Fruit fly (Drosophila melanogaster): ENCODE results near the gene Sfp26Ac.

Gene Sfp26Ac

dm6 chr2L:5884674-5885073, at the start of gene Sfp26Ac, which contains the start of gene CG43185:
Gene Sfp26Ac (minus strand): TSS chr2L:5884774.
Gene CG43185 (plus strand): TSS chr2L:5884888.
- TF ChIP-seq CG8478 (optimal IDR thresholded peaks at IDR 0.05) (no peak), CTCF (optimal IDR thresholded peaks at IDR 0.05) (no peak)

DNA sequence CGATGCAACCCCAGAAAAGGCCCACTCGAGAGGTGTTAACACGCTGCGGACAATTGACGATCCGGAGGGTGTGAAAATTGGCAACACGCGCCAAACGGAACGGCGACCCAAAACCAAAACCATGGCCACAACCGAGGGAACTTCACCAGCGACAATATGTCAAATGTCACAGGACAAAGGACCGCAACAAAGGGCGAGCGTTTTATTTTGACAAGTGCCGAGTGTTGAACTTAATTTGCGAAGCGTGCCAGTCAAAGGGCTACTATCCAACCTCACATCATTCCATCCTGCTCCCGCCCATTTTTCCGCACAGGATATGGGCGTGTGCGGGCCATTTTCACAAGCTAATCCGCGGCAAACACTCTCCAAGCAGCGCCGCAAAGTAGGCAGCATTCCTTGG, 42.8 kb upstream of the Sfp26Ac start:
- TF ChIP-seq CTCF (optimal IDR thresholded peaks at IDR 0.05) (no peak), CG8478 (optimal IDR thresholded peaks at IDR 0.05) (no peak)

DNA sequence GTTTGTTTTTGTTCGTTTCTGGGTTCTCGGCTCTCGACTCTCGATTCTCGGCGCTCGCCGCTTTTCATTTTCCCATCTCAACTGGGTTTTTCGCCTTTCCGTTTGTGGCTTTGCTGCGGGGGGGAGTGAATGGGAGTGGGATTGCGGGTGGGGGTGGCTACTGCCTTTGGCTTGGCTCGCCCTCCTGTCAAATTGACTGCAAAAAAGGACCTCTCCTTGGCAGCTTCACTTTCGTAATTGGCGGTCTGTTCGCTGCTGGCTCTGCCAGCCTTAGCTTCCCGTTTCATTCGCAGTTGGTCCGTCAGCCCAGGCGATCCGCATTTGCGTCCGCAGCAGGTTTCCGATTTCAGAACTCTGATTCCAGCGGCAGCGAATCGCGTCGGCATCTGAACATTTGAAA, 41.1 kb upstream of the Sfp26Ac start, which contains the start of gene dsf:
Gene dsf (plus strand): TSS at position 301 of the 400 bp plus-strand sequence.
- TF ChIP-seq CG8478 (optimal IDR thresholded peaks at IDR 0.05) (no peak), CTCF (optimal IDR thresholded peaks at IDR 0.05) (no peak)

DNA sequence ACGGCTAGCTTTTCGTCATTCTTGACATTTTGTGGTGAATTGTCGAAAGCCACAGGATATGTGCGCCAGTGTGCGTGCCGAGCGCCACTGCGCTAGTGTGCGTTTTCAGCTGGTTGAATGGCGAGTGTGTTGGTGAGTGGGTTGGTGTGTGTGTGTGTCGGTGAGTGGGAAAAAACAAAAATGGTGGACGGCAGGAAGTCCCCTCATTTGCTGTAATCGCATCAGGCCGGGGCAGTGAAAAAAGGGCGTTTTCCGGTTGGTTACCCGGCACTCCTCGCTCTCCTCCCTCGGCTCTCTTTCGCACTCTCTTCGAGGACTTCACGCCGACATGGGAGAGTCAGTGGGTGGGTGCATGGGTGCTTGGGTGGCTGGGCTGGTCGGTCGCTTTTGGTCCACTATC, 40.6 kb upstream of the Sfp26Ac start:
- no peak for TF ChIP-seq CG8478 (optimal IDR thresholded peaks at IDR 0.05)
- TF ChIP-seq CTCF (optimal IDR thresholded peaks at IDR 0.05), result no peak

- TF ChIP-seq CTCF (optimal IDR thresholded peaks at IDR 0.05), result no peak
- no peak for TF ChIP-seq CG8478 (optimal IDR thresholded peaks at IDR 0.05)
These were observed 39.1 kb upstream of the Sfp26Ac start, which contains the start of gene CG9016 for dm6 chr2L:5923603-5924138. Gene CG9016 (minus strand): TSS chr2L:5923653.

- TF ChIP-seq CTCF (optimal IDR thresholded peaks at IDR 0.05), result no peak
- no peak for TF ChIP-seq CG8478 (optimal IDR thresholded peaks at IDR 0.05)
These were observed 25.6 kb upstream of the Sfp26Ac start, which contains the start of gene CG14000 for dm6 chr2L:5910189-5910588. Gene CG14000 (minus strand): TSS chr2L:5910289.

dm6 chr2L:5906893-5907850, 22.6 kb upstream of the Sfp26Ac start, which contains the start of gene bchs:
Gene bchs (plus strand): TSS chr2L:5907169.
- TF ChIP-seq CG8478 (optimal IDR thresholded peaks at IDR 0.05), result no peak
- no peak for TF ChIP-seq CTCF (optimal IDR thresholded peaks at IDR 0.05)

DNA sequence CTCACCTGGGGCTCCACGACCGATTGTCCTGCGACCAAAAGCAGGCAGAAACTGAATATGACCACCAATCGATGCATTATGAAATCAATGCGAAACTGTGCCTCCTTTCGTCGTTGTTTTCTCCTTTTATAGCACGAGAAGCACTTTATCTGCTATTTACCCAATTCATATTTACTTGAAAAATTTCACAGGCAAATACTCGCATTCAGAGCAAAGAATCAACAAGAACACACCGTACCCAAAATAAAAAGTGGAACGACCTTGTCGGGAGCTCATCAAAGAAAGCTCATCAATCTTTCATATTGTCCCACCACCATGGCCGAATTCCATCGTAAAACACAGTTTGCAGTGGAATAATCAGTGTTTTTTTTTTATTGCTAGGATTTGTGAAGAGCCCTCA, 20.0 kb upstream of the Sfp26Ac start, which contains the start of gene CG9021:
Gene CG9021 (minus strand): TSS at position 105 of the 400 bp plus-strand sequence.
- TF ChIP-seq CTCF (optimal IDR thresholded peaks at IDR 0.05), result no peak
- no peak for TF ChIP-seq CG8478 (optimal IDR thresholded peaks at IDR 0.05)

- no peak for TF ChIP-seq CTCF (optimal IDR thresholded peaks at IDR 0.05)
- TF ChIP-seq CG8478 (optimal IDR thresholded peaks at IDR 0.05), result no peak
These were observed 18.3 kb upstream of the Sfp26Ac start for dm6 chr2L:5902898-5903297.

- TF ChIP-seq CTCF (optimal IDR thresholded peaks at IDR 0.05), result no peak
- no peak for TF ChIP-seq CG8478 (optimal IDR thresholded peaks at IDR 0.05)
These were observed 17.0 kb upstream of the Sfp26Ac start for dm6 chr2L:5901553-5901952.

- no peak for TF ChIP-seq CTCF (optimal IDR thresholded peaks at IDR 0.05)
These were observed 14.7 kb upstream of the Sfp26Ac start for dm6 chr2L:5899170-5899708.

DNA sequence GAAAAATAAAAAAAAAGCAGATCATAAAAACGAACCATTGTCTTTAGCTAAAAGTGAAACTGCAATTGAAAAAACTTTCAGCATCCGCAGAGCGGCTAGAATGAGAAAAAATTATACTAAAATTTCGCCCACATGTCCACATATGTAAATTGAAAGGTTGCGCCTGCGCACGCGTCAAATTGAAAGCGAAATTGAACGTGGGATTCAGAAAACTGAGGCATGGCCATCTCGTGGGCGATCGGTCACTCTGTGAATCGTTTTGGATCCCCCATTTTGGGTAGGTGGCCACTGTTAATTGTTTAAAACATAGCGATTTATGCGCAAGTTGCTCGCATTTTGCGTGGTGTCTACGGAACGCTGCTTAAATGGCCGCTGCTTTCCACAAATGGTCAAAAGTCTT, 10.0 kb upstream of the Sfp26Ac start:
- no peak for TF ChIP-seq CTCF (optimal IDR thresholded peaks at IDR 0.05)

- TF ChIP-seq CG8478 (optimal IDR thresholded peaks at IDR 0.05), result no peak
- no peak for TF ChIP-seq CTCF (optimal IDR thresholded peaks at IDR 0.05)
These were observed 9.2 kb upstream of the Sfp26Ac start, which contains the start of gene Acp26Aa for dm6 chr2L:5893796-5894195. Gene Acp26Aa (minus strand): TSS chr2L:5893896.

DNA sequence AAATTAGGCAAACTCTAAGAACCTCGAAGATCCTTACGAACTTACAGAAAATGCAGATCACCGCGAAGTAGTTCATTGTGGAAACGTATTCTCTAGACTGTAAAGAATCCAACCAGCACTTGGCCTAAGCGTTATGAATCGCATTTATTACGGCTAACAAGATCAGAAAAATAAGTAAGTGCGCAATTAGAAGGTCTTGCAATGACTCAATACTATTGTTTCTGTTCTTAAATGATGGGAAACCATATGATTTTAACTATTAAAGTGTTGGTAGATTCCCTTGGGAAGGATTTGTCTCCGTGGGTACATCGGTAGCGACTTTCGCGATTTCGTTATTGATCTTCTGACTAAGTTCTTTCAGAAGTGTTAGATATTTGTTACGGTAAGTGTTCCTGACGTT, 8.2 kb upstream of the Sfp26Ac start, which contains the start of gene Acp26Ab:
Gene Acp26Ab (minus strand): TSS at position 101 of the 400 bp plus-strand sequence.
- no peak for TF ChIP-seq CTCF (optimal IDR thresholded peaks at IDR 0.05)
- TF ChIP-seq CG8478 (optimal IDR thresholded peaks at IDR 0.05), result no peak

DNA sequence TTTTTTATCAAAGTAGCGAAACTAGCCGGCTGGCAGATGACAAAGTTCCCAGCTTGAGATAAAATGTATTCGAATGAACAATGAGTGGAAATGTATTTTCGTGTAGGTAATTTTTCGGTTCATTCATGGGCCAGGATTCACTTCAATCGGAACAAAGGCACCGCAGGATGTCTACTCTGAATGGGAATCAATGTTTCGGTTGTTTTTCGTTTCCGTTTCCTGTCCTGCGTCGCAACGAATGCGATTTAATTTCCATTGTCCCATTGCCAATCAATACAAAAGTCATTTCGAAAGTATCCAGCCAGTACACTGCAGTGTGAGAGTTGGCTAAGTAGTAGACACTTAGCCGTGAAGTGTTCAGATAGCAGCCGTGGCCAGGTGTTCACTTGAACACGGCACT, 6.0 kb upstream of the Sfp26Ac start:
- no peak for TF ChIP-seq CG8478 (optimal IDR thresholded peaks at IDR 0.05)
- TF ChIP-seq CTCF (optimal IDR thresholded peaks at IDR 0.05), result no peak
